Worm (Caenorhabditis elegans): ENCODE results near the gene srj-23.

Gene srj-23

ce11 chrV:1454762-1455161 is 3.3 kb downstream of the srj-23 start, which contains the start of gene chil-14:
Gene chil-14, plus strand, starts transcription at chrV:1455062.
- TF ChIP-seq nhr-237 (tag; optimal IDR thresholded peaks at IDR 0.05) (no peak), mml-1 (tag; optimal IDR thresholded peaks at IDR 0.05) (no peak), pha-4 (tag; optimal IDR thresholded peaks at IDR 0.05) (no peak), R02D3.7 (tag; optimal IDR thresholded peaks at IDR 0.05) (no peak), sea-2 (GFP tag; optimal IDR thresholded peaks at IDR 0.05) (no peak), elt-2 (tag; optimal IDR thresholded peaks at IDR 0.05) (no peak), egl-5 (tag; optimal IDR thresholded peaks at IDR 0.05) (no peak), elt-3 (tag; optimal IDR thresholded peaks at IDR 0.05) (no peak), fos-1 (tag; optimal IDR thresholded peaks at IDR 0.05) (no peak), lsy-12 (tag; optimal IDR thresholded peaks at IDR 0.05) (no peak), nhr-76 (tag; optimal IDR thresholded peaks at IDR 0.05) (no peak), mdl-1 (tag; optimal IDR thresholded peaks at IDR 0.05) (no peak), ceh-28 (tag; optimal IDR thresholded peaks at IDR 0.05) (no peak), ceh-82 (tag; optimal IDR thresholded peaks at IDR 0.05) (no peak), fkh-10 (GFP tag; optimal IDR thresholded peaks at IDR 0.05) (no peak), nhr-25 (tag; optimal IDR thresholded peaks at IDR 0.05) (no peak), unc-39 (tag; optimal IDR thresholded peaks at IDR 0.05) (no peak)

- TF ChIP-seq elt-3 (tag; optimal IDR thresholded peaks at IDR 0.05) (no peak), ceh-16 (tag; optimal IDR thresholded peaks at IDR 0.05) (no peak), fos-1 (tag; optimal IDR thresholded peaks at IDR 0.05) (no peak), unc-39 (tag; optimal IDR thresholded peaks at IDR 0.05) (no peak), elt-2 (tag; optimal IDR thresholded peaks at IDR 0.05) (no peak), daf-12 (tag; optimal IDR thresholded peaks at IDR 0.05) (no peak), ceh-28 (tag; optimal IDR thresholded peaks at IDR 0.05) (no peak), nfya-1 (tag; optimal IDR thresholded peaks at IDR 0.05; ENCODE audit: insufficient read depth) (no peak), ceh-82 (tag; optimal IDR thresholded peaks at IDR 0.05) (no peak), snpc-4 (tag; optimal IDR thresholded peaks at IDR 0.05) (no peak), elt-1 (tag; optimal IDR thresholded peaks at IDR 0.05) (no peak), lin-15B (tag; optimal IDR thresholded peaks at IDR 0.05) (no peak), nhr-25 (tag; optimal IDR thresholded peaks at IDR 0.05) (no peak), hmg-11 (tag; optimal IDR thresholded peaks at IDR 0.05) (no peak), ZK546.5 (tag; optimal IDR thresholded peaks at IDR 0.05) (no peak), egl-5 (tag; optimal IDR thresholded peaks at IDR 0.05) (no peak), nhr-77 (tag; optimal IDR thresholded peaks at IDR 0.05) (no peak)
Observed at ce11 chrV:1455280-1455679, 3.8 kb downstream of the srj-23 start.

ce11 chrV:1456614-1457013 is 5.2 kb downstream of the srj-23 start:
- TF ChIP-seq mdl-1 (tag; optimal IDR thresholded peaks at IDR 0.05) (no peak), hmg-11 (tag; optimal IDR thresholded peaks at IDR 0.05) (no peak), ztf-11 (tag; optimal IDR thresholded peaks at IDR 0.05) (no peak), elt-2 (tag; optimal IDR thresholded peaks at IDR 0.05) (peak; percentile 82), pqm-1 (tag; optimal IDR thresholded peaks at IDR 0.05) (peak; percentile 98), jun-1 (tag; optimal IDR thresholded peaks at IDR 0.05) (peak; percentile 72), skn-1 (tag; optimal IDR thresholded peaks at IDR 0.05) (no peak), ceh-28 (tag; optimal IDR thresholded peaks at IDR 0.05) (peak; percentile 20), pha-4 (tag; optimal IDR thresholded peaks at IDR 0.05) (peak; percentile 64), nfya-1 (tag; optimal IDR thresholded peaks at IDR 0.05; ENCODE audit: insufficient read depth) (no peak)

- TF ChIP-seq daf-12 (tag; optimal IDR thresholded peaks at IDR 0.05): no peak
- no peak for TF ChIP-seq ama-1 (optimal IDR thresholded peaks at IDR 0.05)
- TF ChIP-seq nhr-76 (tag; optimal IDR thresholded peaks at IDR 0.05): no peak
- TF ChIP-seq elt-2 (tag; optimal IDR thresholded peaks at IDR 0.05): peak; percentile 85
- TF ChIP-seq pha-4 (tag; optimal IDR thresholded peaks at IDR 0.05): peak; percentile 67
- peak; percentile 64 for TF ChIP-seq jun-1 (tag; optimal IDR thresholded peaks at IDR 0.05)
- TF ChIP-seq nhr-12 (tag; optimal IDR thresholded peaks at IDR 0.05): no peak
- TF ChIP-seq pqm-1 (tag; optimal IDR thresholded peaks at IDR 0.05): peak; percentile 96
- TF ChIP-seq egl-5 (tag; optimal IDR thresholded peaks at IDR 0.05): no peak
- TF ChIP-seq unc-39 (tag; optimal IDR thresholded peaks at IDR 0.05): no peak
- TF ChIP-seq eor-1 (tag; optimal IDR thresholded peaks at IDR 0.05): no peak
- TF ChIP-seq lin-15B (tag; optimal IDR thresholded peaks at IDR 0.05): no peak
- no peak for TF ChIP-seq nhr-28 (tag; optimal IDR thresholded peaks at IDR 0.05)
- TF ChIP-seq fos-1 (tag; optimal IDR thresholded peaks at IDR 0.05): no peak
- TF ChIP-seq ceh-9 (tag; optimal IDR thresholded peaks at IDR 0.05): no peak
- TF ChIP-seq egl-27 (tag; optimal IDR thresholded peaks at IDR 0.05): no peak
- no peak for TF ChIP-seq hmg-11 (tag; optimal IDR thresholded peaks at IDR 0.05)
- no peak for TF ChIP-seq ceh-28 (tag; optimal IDR thresholded peaks at IDR 0.05)
- no peak for TF ChIP-seq ceh-82 (tag; optimal IDR thresholded peaks at IDR 0.05)
Observed at ce11 chrV:1459374-1459926, 8.0 kb downstream of the srj-23 start.

Data from whole organism, L3 larva.